ENCODE assay signal across 5 worm cellular contexts in genomic region chrV:333713-334112, ce11.
TF ChIP-seq lines count a peak whose summit lies in the region.

No protein-coding gene starts in this region.

TF ChIP-seq in whole organism, L1 larva, 84 proteins besides CTCF, POLR2A, EP300 and RAD21 (continues in another document):
- no peak for TF ChIP-seq nhr-84 (tag; optimal IDR thresholded peaks at IDR 0.05; lab: Kevin White, UChicago)
- no peak for TF ChIP-seq unc-30 (tag; optimal IDR thresholded peaks at IDR 0.05; lab: Kevin White, UChicago)
- TF ChIP-seq ets-5 (GFP tag; IDR thresholded peaks at IDR 0.05; lab: Robert Waterston, UW), result no peak
- no peak for TF ChIP-seq nhr-47 (tag; optimal IDR thresholded peaks at IDR 0.05; lab: Kevin White, UChicago)
- TF ChIP-seq jun-1 (tag; optimal IDR thresholded peaks at IDR 0.05; lab: Kevin White, UChicago), result peak; percentile 67
- TF ChIP-seq lir-3 (tag; optimal IDR thresholded peaks at IDR 0.05; lab: Kevin White, UChicago; ENCODE audit: poor library complexity), result no peak
- peak; percentile 10 for TF ChIP-seq nhr-20 (tag; optimal IDR thresholded peaks at IDR 0.05; lab: Kevin White, UChicago)
- no peak for TF ChIP-seq F16B12.6 (tag; optimal IDR thresholded peaks at IDR 0.05; lab: Kevin White, UChicago)
- no peak for TF ChIP-seq efl-1 (optimal IDR thresholded peaks at IDR 0.05; lab: Kevin White, UChicago)
- peak in 1 of 2 experiments; percentile 83 for TF ChIP-seq efl-1 (GFP tag; optimal IDR thresholded peaks at IDR 0.05 in 1 of 2; lab: Kevin White, UChicago)
- TF ChIP-seq elt-2 (tag; optimal IDR thresholded peaks at IDR 0.05; lab: Kevin White, UChicago), result peak; percentile 95
- TF ChIP-seq ceh-63 (GFP tag; optimal IDR thresholded peaks at IDR 0.05; lab: Kevin White, UChicago), result no peak
- peak in 1 of 2 experiments; percentile 6 for TF ChIP-seq lin-35 (GFP tag; optimal IDR thresholded peaks at IDR 0.05; lab: Kevin White, UChicago)
- TF ChIP-seq ceh-88 (GFP tag; IDR thresholded peaks at IDR 0.05; lab: Robert Waterston, UW), result no peak
- TF ChIP-seq nhr-90 (tag; optimal IDR thresholded peaks at IDR 0.05; lab: Kevin White, UChicago; ENCODE audit: poor library complexity), result peak; percentile 17
- no peak for TF ChIP-seq snu-23 (GFP tag; optimal IDR thresholded peaks at IDR 0.05; lab: Kevin White, UChicago)
- peak; percentile 9 for TF ChIP-seq pqm-1 (tag; optimal IDR thresholded peaks at IDR 0.05; lab: Kevin White, UChicago)
- TF ChIP-seq mep-1 (tag; optimal IDR thresholded peaks at IDR 0.05; lab: Kevin White, UChicago), result no peak

TF ChIP-seq in whole organism, L2 larva, 48 proteins besides CTCF, POLR2A, EP300 and RAD21:
- TF ChIP-seq lin-13 (GFP tag; optimal IDR thresholded peaks at IDR 0.05; lab: Kevin White, UChicago) (no peak), gmeb-1 (tag; optimal IDR thresholded peaks at IDR 0.05; lab: Kevin White, UChicago) (peak; percentile 32), nhr-10 (tag; optimal IDR thresholded peaks at IDR 0.05; lab: Kevin White, UChicago) (no peak), F13H6.1 (tag; optimal IDR thresholded peaks at IDR 0.05; lab: Kevin White, UChicago) (peak; percentile 12), unc-55 (GFP tag; optimal IDR thresholded peaks at IDR 0.05; lab: Kevin White, UChicago) (no peak), R02D3.7 (tag; optimal IDR thresholded peaks at IDR 0.05; lab: Kevin White, UChicago) (no peak), aly-2 (tag; optimal IDR thresholded peaks at IDR 0.05; lab: Kevin White, UChicago) (no peak), crh-2 (tag; optimal IDR thresholded peaks at IDR 0.05; lab: Kevin White, UChicago) (peak; percentile 29), dmd-4 (tag; optimal IDR thresholded peaks at IDR 0.05; lab: Kevin White, UChicago) (no peak), sma-9 (GFP tag; optimal IDR thresholded peaks at IDR 0.05; lab: Kevin White, UChicago) (peak; percentile 89), sma-9 (tag; optimal IDR thresholded peaks at IDR 0.05; lab: Kevin White, UChicago) (no peak), fos-1 (tag; optimal IDR thresholded peaks at IDR 0.05; lab: Kevin White, UChicago) (peak; percentile 99), ztf-4 (tag; optimal IDR thresholded peaks at IDR 0.05; lab: Kevin White, UChicago) (no peak)

TF ChIP-seq in whole organism, L3 larva, 47 proteins besides CTCF, POLR2A, EP300 and RAD21:
- TF ChIP-seq pqm-1 (tag; optimal IDR thresholded peaks at IDR 0.05; lab: Kevin White, UChicago) (peak; percentile 95), eor-1 (tag; optimal IDR thresholded peaks at IDR 0.05; lab: Kevin White, UChicago) (no peak), snpc-4 (tag; optimal IDR thresholded peaks at IDR 0.05; lab: Kevin White, UChicago) (peak; percentile 20), tbx-2 (tag; optimal IDR thresholded peaks at IDR 0.05; lab: Kevin White, UChicago) (no peak), ztf-4 (tag; optimal IDR thresholded peaks at IDR 0.05; lab: Kevin White, UChicago) (no peak), mdl-1 (tag; optimal IDR thresholded peaks at IDR 0.05; lab: Kevin White, UChicago) (no peak), ceh-28 (tag; optimal IDR thresholded peaks at IDR 0.05; lab: Kevin White, UChicago) (no peak), elt-1 (tag; optimal IDR thresholded peaks at IDR 0.05; lab: Kevin White, UChicago) (no peak), jun-1 (tag; optimal IDR thresholded peaks at IDR 0.05; lab: Kevin White, UChicago) (peak; percentile 81), pha-4 (tag; optimal IDR thresholded peaks at IDR 0.05; lab: Kevin White, UChicago) (peak; percentile 33), unc-39 (tag; optimal IDR thresholded peaks at IDR 0.05; lab: Kevin White, UChicago) (no peak), nhr-43 (tag; optimal IDR thresholded peaks at IDR 0.05; lab: Kevin White, UChicago; ENCODE audit: poor library complexity, severe bottlenecking) (no peak), ceh-16 (tag; optimal IDR thresholded peaks at IDR 0.05; lab: Kevin White, UChicago) (no peak), elt-2 (tag; optimal IDR thresholded peaks at IDR 0.05; lab: Kevin White, UChicago) (peak; percentile 98)

TF ChIP-seq in whole organism, L4 larva, 104 proteins besides CTCF, POLR2A, EP300 and RAD21 (continues in another document):
- TF ChIP-seq daf-16 (GFP tag; optimal IDR thresholded peaks at IDR 0.05; lab: Kevin White, UChicago) (peak in 1 of 2 experiments; percentile 45), daf-16 (tag; optimal IDR thresholded peaks at IDR 0.05; lab: Kevin White, UChicago) (peak; percentile 88), Y48G9A.11 (GFP tag; IDR thresholded peaks at IDR 0.05; lab: Robert Waterston, UW) (no peak), lin-15B (tag; optimal IDR thresholded peaks at IDR 0.05; lab: Kevin White, UChicago) (no peak), hlh-11 (tag; optimal IDR thresholded peaks at IDR 0.05; lab: Kevin White, UChicago) (peak; percentile 85), mes-2 (tag; optimal IDR thresholded peaks at IDR 0.05; lab: Kevin White, UChicago; ENCODE audit: poor library complexity, severe bottlenecking) (peak; percentile 30), pqm-1 (tag; optimal IDR thresholded peaks at IDR 0.05; lab: Kevin White, UChicago) (peak; percentile 99), lin-29 (GFP tag; IDR thresholded peaks at IDR 0.05; lab: Robert Waterston, UW) (no peak), mxl-3 (GFP tag; optimal IDR thresholded peaks at IDR 0.05; lab: Kevin White, UChicago) (peak; percentile 5), hlh-30 (tag; optimal IDR thresholded peaks at IDR 0.05; lab: Kevin White, UChicago; ENCODE audit: insufficient read depth) (peak; percentile 67), nhr-77 (tag; optimal IDR thresholded peaks at IDR 0.05; lab: Kevin White, UChicago) (peak; percentile 90), mdl-1 (tag; optimal IDR thresholded peaks at IDR 0.05; lab: Kevin White, UChicago) (peak in 1 of 2 experiments; percentile 28), php-3 (GFP tag; IDR thresholded peaks at IDR 0.05; lab: Robert Waterston, UW) (peak; percentile 85), lin-1 (GFP tag; IDR thresholded peaks at IDR 0.05; lab: Robert Waterston, UW) (0 out of 2 replicates have a peak, but pooled peaks have one; percentile 36), tra-1 (GFP tag; IDR thresholded peaks at IDR 0.05; lab: Robert Waterston, UW) (peak; percentile 74; the same call in 1 of the 2 replicates), dmd-6 (GFP tag; IDR thresholded peaks at IDR 0.05; lab: Robert Waterston, UW) (peak; percentile 96), hmg-1.1 (GFP tag; IDR thresholded peaks at IDR 0.05; lab: Robert Waterston, UW) (no peak), nhr-28 (tag; optimal IDR thresholded peaks at IDR 0.05; lab: Kevin White, UChicago) (peak; percentile 94), unc-62 (GFP tag; optimal IDR thresholded peaks at IDR 0.05 in 1 of 2; lab: Kevin White, UChicago) (peak in 1 of 2 experiments; percentile 82), unc-62 (tag; optimal IDR thresholded peaks at IDR 0.05; lab: Kevin White, UChicago) (no peak), dve-1 (tag; optimal IDR thresholded peaks at IDR 0.05; lab: Kevin White, UChicago; ENCODE audit: insufficient read depth) (peak; percentile 89), nhr-102 (tag; optimal IDR thresholded peaks at IDR 0.05; lab: Kevin White, UChicago) (peak; percentile 96), egl-27 (tag; optimal IDR thresholded peaks at IDR 0.05; lab: Kevin White, UChicago) (no peak), nhr-10 (tag; optimal IDR thresholded peaks at IDR 0.05; lab: Kevin White, UChicago) (peak; percentile 25), ceh-44 (GFP tag; IDR thresholded peaks at IDR 0.05; lab: Robert Waterston, UW) (no peak)

TF ChIP-seq in whole organism, young adult, 124 proteins besides CTCF, POLR2A, EP300 and RAD21 (continues in another document):
- TF ChIP-seq sptf-2 (GFP tag; optimal IDR thresholded peaks at IDR 0.05; lab: Kevin White, UChicago), result no peak
- no peak for TF ChIP-seq ccch-3 (GFP tag; optimal IDR thresholded peaks at IDR 0.05; lab: Kevin White, UChicago)
- TF ChIP-seq rcor-1 (GFP tag; IDR thresholded peaks at IDR 0.05; lab: Robert Waterston, UW), result no peak
- TF ChIP-seq tlf-1 (GFP tag; optimal IDR thresholded peaks at IDR 0.05; lab: Kevin White, UChicago), result no peak
- no peak for TF ChIP-seq fkh-3 (tag; optimal IDR thresholded peaks at IDR 0.05; lab: Kevin White, UChicago)
- TF ChIP-seq gei-17 (GFP tag; optimal IDR thresholded peaks at IDR 0.05; lab: Kevin White, UChicago), result no peak
- no peak for TF ChIP-seq ztf-6 (GFP tag; IDR thresholded peaks at IDR 0.05; lab: Robert Waterston, UW)
- no peak for TF ChIP-seq F37B4.10 (GFP tag; IDR thresholded peaks at IDR 0.05; lab: Robert Waterston, UW)
- peak; percentile 55; the same call in 1 of the 2 replicates for TF ChIP-seq dox-1 (GFP tag; IDR thresholded peaks at IDR 0.05; lab: Robert Waterston, UW)
- TF ChIP-seq athp-1 (tag; optimal IDR thresholded peaks at IDR 0.05; lab: Kevin White, UChicago), result no peak
- TF ChIP-seq lin-35 (GFP tag; optimal IDR thresholded peaks at IDR 0.05; lab: Kevin White, UChicago), result no peak
- TF ChIP-seq attf-5 (GFP tag; optimal IDR thresholded peaks at IDR 0.05; lab: Kevin White, UChicago), result no peak
- no peak for TF ChIP-seq F57A8.1 (GFP tag; optimal IDR thresholded peaks at IDR 0.05; lab: Kevin White, UChicago)
- no peak for TF ChIP-seq lin-40 (tag; optimal IDR thresholded peaks at IDR 0.05; lab: Kevin White, UChicago)
- no peak for TF ChIP-seq let-526 (GFP tag; IDR thresholded peaks at IDR 0.05; lab: Robert Waterston, UW)
- no peak for TF ChIP-seq rpc-1 (optimal IDR thresholded peaks at IDR 0.05; lab: Kevin White, UChicago)
- no peak for TF ChIP-seq rpc-1 (tag; optimal IDR thresholded peaks at IDR 0.05; lab: Kevin White, UChicago)
- no peak for TF ChIP-seq unc-130 (GFP tag; optimal IDR thresholded peaks at IDR 0.05; lab: Kevin White, UChicago)
- no peak for TF ChIP-seq egrh-3 (GFP tag; IDR thresholded peaks at IDR 0.05; lab: Robert Waterston, UW)
- peak; percentile 77 for TF ChIP-seq atf-7 (tag; optimal IDR thresholded peaks at IDR 0.05; lab: Kevin White, UChicago)
- no peak for TF ChIP-seq madf-8 (GFP tag; conservative IDR thresholded peaks at IDR 0.05; lab: Robert Waterston, UW)
- TF ChIP-seq F10E7.11 (tag; optimal IDR thresholded peaks at IDR 0.05; lab: Kevin White, UChicago), result no peak
- TF ChIP-seq lir-1 (GFP tag; conservative IDR thresholded peaks at IDR 0.05; lab: Robert Waterston, UW), result no peak
- TF ChIP-seq chd-7 (tag; optimal IDR thresholded peaks at IDR 0.05; lab: Kevin White, UChicago), result no peak
- no peak for TF ChIP-seq madf-6 (GFP tag; IDR thresholded peaks at IDR 0.05; lab: Robert Waterston, UW)
- TF ChIP-seq sdz-38 (tag; optimal IDR thresholded peaks at IDR 0.05; lab: Kevin White, UChicago), result no peak
- no peak for TF ChIP-seq let-607 (tag; optimal IDR thresholded peaks at IDR 0.05; lab: Kevin White, UChicago)
- no peak for TF ChIP-seq ztf-26 (tag; optimal IDR thresholded peaks at IDR 0.05; lab: Kevin White, UChicago)
- no peak for TF ChIP-seq B0336.3 (GFP tag; IDR thresholded peaks at IDR 0.05; lab: Robert Waterston, UW)
- peak; percentile 49 for TF ChIP-seq unc-62 (GFP tag; optimal IDR thresholded peaks at IDR 0.05; lab: Kevin White, UChicago)
- no peak for TF ChIP-seq die-1 (tag; optimal IDR thresholded peaks at IDR 0.05; lab: Kevin White, UChicago)
- no peak for TF ChIP-seq T07F8.4 (tag; optimal IDR thresholded peaks at IDR 0.05; lab: Kevin White, UChicago)
- TF ChIP-seq nfya-2 (GFP tag; IDR thresholded peaks at IDR 0.05; lab: Robert Waterston, UW), result no peak
